Worm (Caenorhabditis elegans) whole organism, L2 larva: ENCODE results near the gene klf-1.
"Not testable (repeated sequence)": the region's sequence is repeated elsewhere in the genome, so short reads cannot be mapped to it uniquely, and the experiment has no call there.

Source experiments
- fos-1 ChIP-seq: fragments of 150-350 bp; optimal IDR thresholded peaks from 2 replicates; lab custom pipeline; 2014; ENCODE audit warnings: missing biosample characterization, missing genetic modification characterization
- mab-5 ChIP-seq: fragments of 150-350 bp; optimal IDR thresholded peaks from 2 replicates; lab custom pipeline; 2014; ENCODE audit warnings: missing biosample characterization, missing genetic modification characterization
- skn-1 ChIP-seq: sonication (generic microtip); optimal IDR thresholded peaks from 2 replicates; lab custom pipeline; 2017; ENCODE audit warnings: missing biosample characterization, missing genetic modification characterization
- ztf-11 ChIP-seq: sonication (generic microtip); optimal IDR thresholded peaks from 2 replicates; lab custom pipeline; 2017; ENCODE audit warnings: missing biosample characterization, missing genetic modification characterization

- not testable (repeated sequence) for TF ChIP-seq mab-5, ztf-11, fos-1, skn-1 (tag; lab: Kevin White, UChicago)
These were observed 27.9 kb upstream of the klf-1 start, which contains the start of gene H34I24.1 for ce11 chrIII:2846747-2847146.
